Fruit fly (Drosophila melanogaster) S2 (cell line): ENCODE measurements around the gene CG13843.

Experiments
- CG8478 ChIP-seq: fragments of >200 bp; optimal IDR thresholded peaks from 2 replicates; lab custom pipeline; 2018
- CTCF ChIP-seq, 2 experiments: fragments of >200 bp; optimal IDR thresholded peaks; 2 replicates each; lab custom pipeline; 2018

dm6 chr3R:22595293-22595868 is 13.9 kb upstream of the CG13843 start:
- no peak for TF ChIP-seq CG8478 (lab: Kevin White, UChicago)
- TF ChIP-seq CTCF (optimal IDR thresholded peaks at IDR 0.05; lab: Kevin White, UChicago), result no peak
